Worm (Caenorhabditis elegans): ENCODE data around the gene Y37D8A.6.

ce11 chrIII:12864648-12865047 is 5.4 kb downstream of the Y37D8A.6 start, which contains the start of gene Y37D8A.8:
- TF ChIP-seq lsy-2 (tag; optimal IDR thresholded peaks at IDR 0.05) = no peak
- no peak for TF ChIP-seq snpc-4 (tag; optimal IDR thresholded peaks at IDR 0.05)
- no peak for TF ChIP-seq elt-3 (tag; optimal IDR thresholded peaks at IDR 0.05)
- no peak for TF ChIP-seq blmp-1 (tag; optimal IDR thresholded peaks at IDR 0.05; ENCODE audit: insufficient read depth)
- no peak for TF ChIP-seq mbf-1 (tag; optimal IDR thresholded peaks at IDR 0.05)
- TF ChIP-seq aly-2 (tag; optimal IDR thresholded peaks at IDR 0.05) = no peak
- TF ChIP-seq unc-39 (tag; optimal IDR thresholded peaks at IDR 0.05) = no peak

Measured in whole organism, L2 larva.